Fruit fly (Drosophila melanogaster) whole organism, embryonic: Measurements from ENCODE around the gene Fer3HCH.

ENCODE experiments used
- CG1647 ChIP-seq: fragments of 200-800 bp; sonication (Bioruptor generic); optimal IDR thresholded peaks from 3 replicates; lab custom pipeline; 2016; ENCODE audit warnings: missing biosample characterization, missing genetic modification characterization
- CG3847 ChIP-seq: fragments of 200-800 bp; sonication (Bioruptor generic); IDR thresholded peaks from 2 replicates; pipeline ENCODE4 v1.3.6; 2022; ENCODE audit warnings: missing biosample characterization, missing genetic modification characterization
- CG4854 ChIP-seq: fragments of 200-800 bp; sonication (Bioruptor generic); optimal IDR thresholded peaks from 2 replicates; lab custom pipeline; 2016; ENCODE audit warnings: missing biosample characterization, missing genetic modification characterization, inconsistent platforms
- CG5953 ChIP-seq: fragments of 200-800 bp; sonication (Bioruptor generic); IDR thresholded peaks from 2 replicates; pipeline ENCODE4 v1.3.6; 2022; ENCODE audit warnings: missing biosample characterization, missing genetic modification characterization
- CG6689 ChIP-seq: fragments of 200-800 bp; sonication (Bioruptor generic); IDR thresholded peaks from 2 replicates; pipeline ENCODE4 v1.3.6; 2022; ENCODE audit warnings: missing biosample characterization, missing genetic modification characterization
- Lpt ChIP-seq: fragments of >200 bp; optimal IDR thresholded peaks from 2 replicates; lab custom pipeline; 2018; ENCODE audit warnings: missing biosample characterization, missing genetic modification characterization
- NK7.1 ChIP-seq: fragments of 200-800 bp; sonication (Bioruptor generic); optimal IDR thresholded peaks from 3 replicates; lab custom pipeline; 2016; ENCODE audit warnings: missing biosample characterization, missing genetic modification characterization
- fu2 ChIP-seq: fragments of 200-800 bp; sonication (Bioruptor generic); optimal IDR thresholded peaks from 2 replicates; lab custom pipeline; 2016; ENCODE audit warnings: missing biosample characterization, missing genetic modification characterization
- grn ChIP-seq: fragments of 200-800 bp; sonication (Bioruptor generic); optimal IDR thresholded peaks from 3 replicates; lab custom pipeline; 2017; ENCODE audit warnings: missing biosample characterization, missing genetic modification characterization
- org-1 ChIP-seq: fragments of 200-800 bp; sonication (Bioruptor generic); optimal IDR thresholded peaks from 2 replicates; lab custom pipeline; 2017; ENCODE audit warnings: missing biosample characterization, missing genetic modification characterization
- otp ChIP-seq: fragments of 200-800 bp; sonication (Bioruptor generic); IDR thresholded peaks from 3 replicates; pipeline ENCODE4, ENCODE4 v1.3.6; 2022; ENCODE audit warnings: missing biosample characterization, missing genetic modification characterization

The Fer3HCH gene

DNA sequence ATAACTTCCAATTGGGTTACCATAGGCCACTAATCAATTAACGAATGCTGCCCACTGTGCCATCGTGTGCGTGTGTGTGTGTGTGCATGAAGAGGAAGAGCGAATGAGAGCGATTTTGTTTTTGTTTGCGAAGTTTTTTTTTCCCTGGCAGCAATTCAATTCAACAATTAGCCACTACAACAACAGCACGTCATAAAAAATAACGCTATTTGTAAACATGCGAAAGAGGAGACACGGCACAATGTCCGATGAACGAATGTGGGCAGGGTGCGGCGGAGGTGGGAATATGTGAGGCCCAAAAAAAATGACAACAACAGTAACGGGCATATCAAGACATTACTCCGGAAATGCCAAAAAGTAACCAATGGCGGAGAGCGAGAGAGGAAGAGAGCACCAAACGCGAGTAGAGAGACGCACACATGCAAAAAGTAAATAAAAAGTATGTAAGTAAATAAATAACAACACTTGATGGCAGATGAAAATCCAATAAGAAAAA lies 20.6 kb downstream of the Fer3HCH start (continued):
- TF ChIP-seq CG4854 (GFP tag; lab: Kevin White, UChicago) = no peak
- no peak for TF ChIP-seq NK7.1
- no peak for TF ChIP-seq grn (GFP tag; lab: Kevin White, UChicago)
- no peak for TF ChIP-seq CG1647 (GFP tag; lab: Kevin White, UChicago)
- TF ChIP-seq otp = no peak
- no peak for TF ChIP-seq fu2 (GFP tag; lab: Kevin White, UChicago)
- no peak for TF ChIP-seq CG5953 (GFP tag; lab: Robert Waterston, UW)
- TF ChIP-seq CG3847 = 0 out of 2 replicates have a peak, but pooled peaks have one; percentile 19
- no peak for TF ChIP-seq org-1
- no peak for TF ChIP-seq Lpt
- TF ChIP-seq CG6689 (GFP tag; lab: Robert Waterston, UW) = no peak
